Worm (Caenorhabditis elegans): ENCODE measurements around the gene F58D2.2.

Gene F58D2.2

DNA sequence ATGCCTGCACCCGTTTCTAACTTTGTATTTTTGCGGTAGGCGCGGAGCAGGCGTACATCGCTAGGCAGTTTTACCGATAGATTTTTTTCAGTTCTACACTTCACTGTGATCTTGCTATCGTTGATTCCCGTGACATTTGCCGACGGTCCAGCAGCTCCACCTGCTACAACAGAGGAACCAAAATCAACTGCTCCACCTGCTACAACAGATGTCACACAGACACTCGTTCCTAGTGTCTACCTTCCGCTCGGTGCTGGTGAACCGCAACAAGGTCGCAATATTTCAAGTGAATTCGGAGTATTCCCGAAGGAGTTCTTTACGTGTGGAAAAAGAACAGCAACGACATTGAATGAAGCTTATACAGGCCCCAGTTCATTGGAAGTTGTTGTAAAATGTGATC is 508 bp downstream of the F58D2.2 start:
- TF ChIP-seq lin-39 (tag; optimal IDR thresholded peaks at IDR 0.05): no peak
- no peak for TF ChIP-seq sem-4 (tag; optimal IDR thresholded peaks at IDR 0.05)
- TF ChIP-seq blmp-1 (tag; optimal IDR thresholded peaks at IDR 0.05; ENCODE audit: insufficient read depth): no peak
- TF ChIP-seq aly-2 (tag; optimal IDR thresholded peaks at IDR 0.05): no peak
- TF ChIP-seq nhr-237 (tag; optimal IDR thresholded peaks at IDR 0.05): no peak
- TF ChIP-seq Y55F3AM.14 (GFP tag; optimal IDR thresholded peaks at IDR 0.05): no peak
- TF ChIP-seq peb-1 (tag; optimal IDR thresholded peaks at IDR 0.05): no peak
- TF ChIP-seq nhr-10 (tag; optimal IDR thresholded peaks at IDR 0.05): no peak
- TF ChIP-seq unc-62 (GFP tag; optimal IDR thresholded peaks at IDR 0.05): no peak
- no peak for TF ChIP-seq ztf-4 (tag; optimal IDR thresholded peaks at IDR 0.05)
- TF ChIP-seq ceh-82 (tag; optimal IDR thresholded peaks at IDR 0.05): no peak
- TF ChIP-seq snpc-4 (tag; optimal IDR thresholded peaks at IDR 0.05): no peak
- TF ChIP-seq nhr-23 (tag; optimal IDR thresholded peaks at IDR 0.05): no peak
- no peak for TF ChIP-seq mdl-1 (tag; optimal IDR thresholded peaks at IDR 0.05)
- TF ChIP-seq sma-9 (GFP tag; optimal IDR thresholded peaks at IDR 0.05): no peak
- TF ChIP-seq sma-9 (tag; optimal IDR thresholded peaks at IDR 0.05): no peak
- no peak for TF ChIP-seq ztf-1 (GFP tag; conservative IDR thresholded peaks at IDR 0.05)
- TF ChIP-seq mbf-1 (tag; optimal IDR thresholded peaks at IDR 0.05): no peak
- TF ChIP-seq R02D3.7 (tag; optimal IDR thresholded peaks at IDR 0.05): no peak

DNA sequence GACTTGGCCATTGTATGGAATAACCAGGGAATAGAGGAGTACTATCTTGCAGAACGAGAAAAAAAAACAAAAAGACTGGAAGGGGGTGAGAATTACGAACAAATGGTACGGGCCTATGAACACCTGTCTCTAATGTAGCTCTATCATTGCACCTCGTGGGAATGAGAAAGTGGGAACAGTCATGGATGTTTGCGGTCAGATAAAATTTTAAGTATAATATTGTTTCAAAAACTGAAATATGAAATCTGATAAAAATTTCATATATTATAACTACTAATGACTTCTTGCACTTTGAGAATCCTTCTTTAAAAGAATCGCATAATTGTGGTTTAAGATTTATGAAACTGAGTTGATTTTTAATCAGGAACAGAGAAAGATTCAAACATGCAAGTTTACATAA is 3.7 kb downstream of the F58D2.2 start, which contains the start of gene F58D2.5:
Gene F58D2.5 (minus strand): TSS at position 101 of the 400 bp plus-strand sequence.
- TF ChIP-seq skn-1 (tag; optimal IDR thresholded peaks at IDR 0.05) (no peak), ama-1 (optimal IDR thresholded peaks at IDR 0.05) (no peak), mab-5 (tag; optimal IDR thresholded peaks at IDR 0.05) (no peak), ztf-1 (GFP tag; conservative IDR thresholded peaks at IDR 0.05) (no peak), Y55F3AM.14 (GFP tag; optimal IDR thresholded peaks at IDR 0.05) (no peak), ceh-16 (tag; optimal IDR thresholded peaks at IDR 0.05) (no peak), mdl-1 (tag; optimal IDR thresholded peaks at IDR 0.05) (no peak), mbf-1 (tag; optimal IDR thresholded peaks at IDR 0.05) (no peak), R02D3.7 (tag; optimal IDR thresholded peaks at IDR 0.05) (no peak), unc-55 (GFP tag; optimal IDR thresholded peaks at IDR 0.05) (no peak), nhr-11 (tag; optimal IDR thresholded peaks at IDR 0.05) (no peak), snpc-4 (tag; optimal IDR thresholded peaks at IDR 0.05) (no peak), unc-62 (GFP tag; optimal IDR thresholded peaks at IDR 0.05) (no peak)

ce11 chrIV:13197282-13197681 is 7.7 kb downstream of the F58D2.2 start, which contains the start of gene C48D1.1:
TSS of gene C48D1.1 (minus strand) at chrIV:13197382.
- no peak for TF ChIP-seq nhr-129 (tag; optimal IDR thresholded peaks at IDR 0.05)
- TF ChIP-seq blmp-1 (tag; optimal IDR thresholded peaks at IDR 0.05; ENCODE audit: insufficient read depth): no peak
- TF ChIP-seq aly-2 (tag; optimal IDR thresholded peaks at IDR 0.05): no peak
- TF ChIP-seq ztf-4 (tag; optimal IDR thresholded peaks at IDR 0.05): no peak
- no peak for TF ChIP-seq mab-5 (tag; optimal IDR thresholded peaks at IDR 0.05)
- no peak for TF ChIP-seq F13H6.1 (tag; optimal IDR thresholded peaks at IDR 0.05)
- TF ChIP-seq sma-9 (GFP tag; optimal IDR thresholded peaks at IDR 0.05): no peak
- no peak for TF ChIP-seq sma-9 (tag; optimal IDR thresholded peaks at IDR 0.05)
- TF ChIP-seq nhr-21 (tag; optimal IDR thresholded peaks at IDR 0.05): no peak
- TF ChIP-seq peb-1 (tag; optimal IDR thresholded peaks at IDR 0.05): no peak
- TF ChIP-seq unc-62 (GFP tag; optimal IDR thresholded peaks at IDR 0.05): no peak

- TF ChIP-seq R02D3.7 (tag; optimal IDR thresholded peaks at IDR 0.05) (no peak), ceh-16 (tag; optimal IDR thresholded peaks at IDR 0.05) (no peak), mbf-1 (tag; optimal IDR thresholded peaks at IDR 0.05) (no peak), nhr-237 (tag; optimal IDR thresholded peaks at IDR 0.05) (no peak), nhr-21 (tag; optimal IDR thresholded peaks at IDR 0.05) (no peak), skn-1 (tag; optimal IDR thresholded peaks at IDR 0.05) (no peak), unc-55 (GFP tag; optimal IDR thresholded peaks at IDR 0.05) (no peak), nhr-129 (tag; optimal IDR thresholded peaks at IDR 0.05) (no peak), ZK546.5 (tag; optimal IDR thresholded peaks at IDR 0.05) (no peak), elt-3 (tag; optimal IDR thresholded peaks at IDR 0.05) (no peak), ztf-11 (tag; optimal IDR thresholded peaks at IDR 0.05) (no peak), aly-2 (tag; optimal IDR thresholded peaks at IDR 0.05) (no peak), mab-5 (tag; optimal IDR thresholded peaks at IDR 0.05) (no peak), crh-2 (tag; optimal IDR thresholded peaks at IDR 0.05) (no peak), egl-27 (tag; optimal IDR thresholded peaks at IDR 0.05) (no peak), Y55F3AM.14 (GFP tag; optimal IDR thresholded peaks at IDR 0.05) (no peak)
These were observed 14.5 kb downstream of the F58D2.2 start, which contains the start of gene ced-3 for ce11 chrIV:13204037-13204436. TSS of gene ced-3 (minus strand) at chrIV:13204137.

- TF ChIP-seq ZK546.5 (tag; optimal IDR thresholded peaks at IDR 0.05): no peak
- peak; percentile 65 for TF ChIP-seq gmeb-1 (tag; optimal IDR thresholded peaks at IDR 0.05)
- TF ChIP-seq dmd-4 (tag; optimal IDR thresholded peaks at IDR 0.05): no peak
- TF ChIP-seq nhr-23 (tag; optimal IDR thresholded peaks at IDR 0.05): no peak
- TF ChIP-seq zag-1 (tag; optimal IDR thresholded peaks at IDR 0.05): no peak
- TF ChIP-seq snpc-4 (tag; optimal IDR thresholded peaks at IDR 0.05): no peak
- peak; percentile 84 for TF ChIP-seq nhr-129 (tag; optimal IDR thresholded peaks at IDR 0.05)
- TF ChIP-seq nhr-237 (tag; optimal IDR thresholded peaks at IDR 0.05): no peak
- peak; percentile 38 for TF ChIP-seq C34F6.9 (tag; optimal IDR thresholded peaks at IDR 0.05)
- TF ChIP-seq lsy-2 (tag; optimal IDR thresholded peaks at IDR 0.05): peak in 1 of 2 experiments; percentile 45
- TF ChIP-seq nhr-11 (tag; optimal IDR thresholded peaks at IDR 0.05): no peak
- TF ChIP-seq ama-1 (optimal IDR thresholded peaks at IDR 0.05): no peak
- peak; percentile 7 for TF ChIP-seq fos-1 (tag; optimal IDR thresholded peaks at IDR 0.05)
- TF ChIP-seq nhr-6 (tag; optimal IDR thresholded peaks at IDR 0.05): no peak
- TF ChIP-seq ztf-1 (GFP tag; conservative IDR thresholded peaks at IDR 0.05): no peak
- TF ChIP-seq unc-55 (GFP tag; optimal IDR thresholded peaks at IDR 0.05): peak; percentile 50
These were observed 16.3 kb downstream of the F58D2.2 start for ce11 chrIV:13205891-13206290.
